Fruit fly (Drosophila melanogaster): ENCODE results near the gene Cyp6a18.

DNA sequence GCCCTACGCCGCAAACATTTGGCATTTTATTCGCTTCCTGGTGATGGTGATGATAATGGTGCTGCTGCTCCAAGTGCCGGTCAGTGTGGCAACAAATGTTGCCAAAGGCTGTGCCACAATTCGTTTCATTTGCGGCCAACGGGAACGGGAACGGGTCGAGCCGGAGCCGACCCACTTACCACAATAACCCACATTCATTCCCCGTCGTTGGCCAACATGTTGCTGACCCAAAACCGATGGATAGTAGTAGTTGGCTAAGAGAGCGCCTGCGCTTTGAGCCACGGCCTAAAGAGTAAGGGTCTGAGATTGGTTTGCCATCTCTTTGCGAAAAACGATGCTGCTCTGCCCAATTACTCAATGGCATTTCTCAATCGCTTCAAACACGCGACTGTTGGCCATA, 15.6 kb upstream of the Cyp6a18 start:
- TF ChIP-seq CG8478 (optimal IDR thresholded peaks at IDR 0.05) (no peak), CTCF (optimal IDR thresholded peaks at IDR 0.05) (no peak)
